Worm (Caenorhabditis elegans) whole organism, midembryonic: ENCODE measurements around the gene R02D5.3.
A peak's percentile ranks its signal among the peaks of the same experiment; 100 is the strongest.

ENCODE experiments used
- T22C8.4 ChIP-seq: fragments of 200-800 bp; sonication (Bioruptor generic); IDR thresholded peaks from 2 replicates; pipeline ENCODE4 v1.3.6; 2022; ENCODE audit warnings: missing genetic modification characterization, missing compliant biosample characterization
- cog-1 ChIP-seq: sonication (generic microtip); optimal IDR thresholded peaks from 2 replicates; lab custom pipeline; 2016; ENCODE audit warnings: missing genetic modification characterization, missing compliant biosample characterization
- flt-1 ChIP-seq: fragments of 200-800 bp; sonication (Bioruptor generic); IDR thresholded peaks from 2 replicates; pipeline ENCODE4 v1.3.6; 2022; ENCODE audit warnings: missing genetic modification characterization, missing compliant biosample characterization
- klf-2 ChIP-seq: fragments of 200-800 bp; sonication (Bioruptor generic); conservative IDR thresholded peaks from 2 replicates; pipeline ENCODE4 v1.3.6; 2022; ENCODE audit warnings: missing genetic modification reagents, missing genetic modification characterization, missing compliant biosample characterization
- med-1 ChIP-seq: sonication (generic microtip); optimal IDR thresholded peaks from 2 replicates; lab custom pipeline; 2017; ENCODE audit warnings: missing genetic modification characterization, mild to moderate bottlenecking, missing compliant biosample characterization, antibody characterized with exemption, missing genetic modification reagents; ENCODE audit not compliant: insufficient read depth
- ref-1 ChIP-seq: fragments of 200-800 bp; sonication (Bioruptor generic); conservative IDR thresholded peaks from 2 replicates; pipeline ENCODE4 v1.3.6; 2022; ENCODE audit warnings: missing genetic modification reagents, missing genetic modification characterization, missing compliant biosample characterization
- tab-1 ChIP-seq: fragments of 200-800 bp; sonication (Bioruptor generic); IDR thresholded peaks from 2 replicates; pipeline ENCODE4 v1.3.6; 2022; ENCODE audit warnings: missing genetic modification characterization, missing compliant biosample characterization
- ztf-23 ChIP-seq: fragments of 200-800 bp; sonication (Bioruptor generic); IDR thresholded peaks from 2 replicates; pipeline ENCODE4 v1.3.6; 2022; ENCODE audit warnings: missing genetic modification reagents, missing genetic modification characterization, missing compliant biosample characterization
- ztf-29 ChIP-seq: fragments of 200-800 bp; sonication (Bioruptor generic); IDR thresholded peaks from 2 replicates; pipeline ENCODE4 v1.3.6; 2022; ENCODE audit warnings: missing genetic modification reagents, missing genetic modification characterization, missing compliant biosample characterization

The R02D5.3 gene

ce11 chrV:14506713-14507675, 24.0 kb downstream of the R02D5.3 start:
- TF ChIP-seq ztf-29 (GFP tag; lab: Robert Waterston, UW) (peak; percentile 13; the same call in 1 of the 2 replicates), tab-1 (GFP tag; lab: Robert Waterston, UW) (no peak)

- TF ChIP-seq cog-1 (tag; lab: Kevin White, UChicago) (peak; percentile 9), med-1 (GFP tag; lab: Kevin White, UChicago) (no peak), ztf-23 (GFP tag; lab: Robert Waterston, UW) (no peak), T22C8.4 (GFP tag; lab: Robert Waterston, UW) (no peak), ref-1 (GFP tag; lab: Robert Waterston, UW) (no peak), flt-1 (0 out of 2 replicates have a peak, but pooled peaks have one; percentile 31), ztf-29 (GFP tag; lab: Robert Waterston, UW) (no peak), klf-2 (GFP tag; lab: Robert Waterston, UW) (no peak)
These were observed 25.1 kb downstream of the R02D5.3 start, which contains the start of gene R02D5.1 for ce11 chrV:14508005-14508521. Gene R02D5.1, plus strand, starts transcription at chrV:14508249.

- TF ChIP-seq ztf-23 (GFP tag; lab: Robert Waterston, UW) (no peak), med-1 (GFP tag; lab: Kevin White, UChicago) (no peak), klf-2 (GFP tag; lab: Robert Waterston, UW) (no peak), cog-1 (tag; lab: Kevin White, UChicago) (no peak), ref-1 (GFP tag; lab: Robert Waterston, UW) (no peak), flt-1 (no peak), tab-1 (GFP tag; lab: Robert Waterston, UW) (no peak), ztf-29 (GFP tag; lab: Robert Waterston, UW) (no peak), T22C8.4 (GFP tag; lab: Robert Waterston, UW) (no peak)
These were observed 25.6 kb downstream of the R02D5.3 start for ce11 chrV:14508556-14508955.

- no peak for TF ChIP-seq ztf-29 (GFP tag; lab: Robert Waterston, UW)
- TF ChIP-seq med-1 (GFP tag; lab: Kevin White, UChicago) = no peak
- no peak for TF ChIP-seq tab-1 (GFP tag; lab: Robert Waterston, UW)
- TF ChIP-seq T22C8.4 (GFP tag; lab: Robert Waterston, UW) = no peak
- no peak for TF ChIP-seq cog-1 (tag; lab: Kevin White, UChicago)
- no peak for TF ChIP-seq flt-1
- no peak for TF ChIP-seq ref-1 (GFP tag; lab: Robert Waterston, UW)
- TF ChIP-seq klf-2 (GFP tag; lab: Robert Waterston, UW) = no peak
These were observed 27.8 kb downstream of the R02D5.3 start, which contains the start of gene R02D5.9 for ce11 chrV:14510746-14511145. Gene R02D5.9, minus strand, starts transcription at chrV:14511123.

- no peak for TF ChIP-seq med-1 (GFP tag; lab: Kevin White, UChicago)
These were observed 35.0 kb downstream of the R02D5.3 start, which contains the start of gene R02D5.6 for ce11 chrV:14518010-14518409. Gene R02D5.6, minus strand, starts transcription at chrV:14518110.

- no peak for TF ChIP-seq med-1 (GFP tag; lab: Kevin White, UChicago)
- no peak for TF ChIP-seq klf-2 (GFP tag; lab: Robert Waterston, UW)
- no peak for TF ChIP-seq cog-1 (tag; lab: Kevin White, UChicago)
- no peak for TF ChIP-seq flt-1
- TF ChIP-seq ztf-23 (GFP tag; lab: Robert Waterston, UW) = no peak
- no peak for TF ChIP-seq ref-1 (GFP tag; lab: Robert Waterston, UW)
- no peak for TF ChIP-seq T22C8.4 (GFP tag; lab: Robert Waterston, UW)
- no peak for TF ChIP-seq ztf-29 (GFP tag; lab: Robert Waterston, UW)
- no peak for TF ChIP-seq tab-1 (GFP tag; lab: Robert Waterston, UW)
These were observed 36.3 kb downstream of the R02D5.3 start, which contains the start of gene R02D5.8 for ce11 chrV:14519268-14519667. Gene R02D5.8, minus strand, starts transcription at chrV:14519368.

- TF ChIP-seq ztf-29 (GFP tag; lab: Robert Waterston, UW) = no peak
- TF ChIP-seq ref-1 (GFP tag; lab: Robert Waterston, UW) = no peak
- no peak for TF ChIP-seq T22C8.4 (GFP tag; lab: Robert Waterston, UW)
- no peak for TF ChIP-seq med-1 (GFP tag; lab: Kevin White, UChicago)
- TF ChIP-seq cog-1 (tag; lab: Kevin White, UChicago) = no peak
- no peak for TF ChIP-seq ztf-23 (GFP tag; lab: Robert Waterston, UW)
- TF ChIP-seq tab-1 (GFP tag; lab: Robert Waterston, UW) = no peak
- no peak for TF ChIP-seq klf-2 (GFP tag; lab: Robert Waterston, UW)
- TF ChIP-seq flt-1 = no peak
These were observed 38.0 kb downstream of the R02D5.3 start, which contains the start of gene C53A5.17 for ce11 chrV:14521000-14521399. Gene C53A5.17, minus strand, starts transcription at chrV:14521100.

- TF ChIP-seq ztf-23 (GFP tag; lab: Robert Waterston, UW) = no peak
- no peak for TF ChIP-seq cog-1 (tag; lab: Kevin White, UChicago)
- no peak for TF ChIP-seq ztf-29 (GFP tag; lab: Robert Waterston, UW)
- no peak for TF ChIP-seq T22C8.4 (GFP tag; lab: Robert Waterston, UW)
- TF ChIP-seq med-1 (GFP tag; lab: Kevin White, UChicago) = no peak
These were observed 39.6 kb downstream of the R02D5.3 start, which contains the start of gene C53A5.16 for ce11 chrV:14522514-14522913. Gene C53A5.16, minus strand, starts transcription at chrV:14522614.

ce11 chrV:14523105-14523504, 40.1 kb downstream of the R02D5.3 start, which contains the start of gene C53A5.2:
Gene C53A5.2, minus strand, starts transcription at chrV:14523205.
- TF ChIP-seq med-1 (GFP tag; lab: Kevin White, UChicago) (no peak), cog-1 (tag; lab: Kevin White, UChicago) (no peak), flt-1 (no peak), T22C8.4 (GFP tag; lab: Robert Waterston, UW) (no peak), ref-1 (GFP tag; lab: Robert Waterston, UW) (no peak), klf-2 (GFP tag; lab: Robert Waterston, UW) (no peak), tab-1 (GFP tag; lab: Robert Waterston, UW) (no peak), ztf-23 (GFP tag; lab: Robert Waterston, UW) (no peak), ztf-29 (GFP tag; lab: Robert Waterston, UW) (no peak)
